Worm (Caenorhabditis elegans) whole organism, L3 larva: ENCODE results near the gene Y66C5A.2.

ENCODE experiments used
- R02D3.7 ChIP-seq: fragments of 150-350 bp; optimal IDR thresholded peaks from 2 replicates; lab custom pipeline; 2014; ENCODE audit warnings: missing biosample characterization, missing genetic modification characterization
- aly-2 ChIP-seq: fragments of 150-350 bp; optimal IDR thresholded peaks from 2 replicates; lab custom pipeline; 2014; ENCODE audit warnings: missing biosample characterization, missing genetic modification characterization
- ceh-28 ChIP-seq: fragments of 150-350 bp; optimal IDR thresholded peaks from 2 replicates; lab custom pipeline; 2014; ENCODE audit warnings: missing biosample characterization, missing genetic modification reagents, missing genetic modification characterization
- ceh-9 ChIP-seq: sonication (generic microtip); optimal IDR thresholded peaks from 2 replicates; lab custom pipeline; 2018; ENCODE audit warnings: missing biosample characterization, missing genetic modification characterization
- daf-12 ChIP-seq: fragments of 150-350 bp; optimal IDR thresholded peaks from 2 replicates; lab custom pipeline; 2014; ENCODE audit warnings: missing biosample characterization, missing genetic modification reagents, missing genetic modification characterization
- egl-27 ChIP-seq: sonication (generic microtip); optimal IDR thresholded peaks from 4 replicates; lab custom pipeline; 2017; ENCODE audit warnings: missing biosample characterization, missing genetic modification reagents, missing genetic modification characterization
- elt-1 ChIP-seq: fragments of 150-350 bp; optimal IDR thresholded peaks from 2 replicates; lab custom pipeline; 2014; ENCODE audit warnings: missing biosample characterization, missing genetic modification characterization
- elt-2 ChIP-seq: sonication (generic microtip); optimal IDR thresholded peaks from 2 replicates; lab custom pipeline; 2016; ENCODE audit warnings: missing genetic modification reagents, mild to moderate bottlenecking, missing genetic modification characterization, missing compliant biosample characterization
- eor-1 ChIP-seq, 2 experiments: fragments of 150-350 bp; optimal IDR thresholded peaks; 2 replicates each; lab custom pipeline; 2014 to 2018; ENCODE audit warnings: missing biosample characterization in 2 of 2, missing genetic modification characterization in 2 of 2
- fkh-10 ChIP-seq: sonication (generic microtip); optimal IDR thresholded peaks from 2 replicates; lab custom pipeline; 2017; ENCODE audit warnings: missing biosample characterization, missing genetic modification reagents, missing genetic modification characterization
- hmg-11 ChIP-seq: sonication (generic microtip); optimal IDR thresholded peaks from 2 replicates; lab custom pipeline; 2016; ENCODE audit warnings: missing genetic modification characterization, missing compliant biosample characterization
- jun-1 ChIP-seq: fragments of 150-350 bp; optimal IDR thresholded peaks from 2 replicates; lab custom pipeline; 2014; ENCODE audit warnings: missing biosample characterization, missing genetic modification reagents, missing genetic modification characterization
- lin-39 ChIP-seq: fragments of 150-350 bp; optimal IDR thresholded peaks from 2 replicates; lab custom pipeline; 2018; ENCODE audit warnings: missing biosample characterization, missing genetic modification reagents, missing genetic modification characterization
- mdl-1 ChIP-seq: fragments of 150-350 bp; optimal IDR thresholded peaks from 2 replicates; lab custom pipeline; 2014; ENCODE audit warnings: missing biosample characterization, missing genetic modification characterization
- mml-1 ChIP-seq: fragments of 150-350 bp; sonication (generic microtip); optimal IDR thresholded peaks from 3 replicates; lab custom pipeline; 2014; ENCODE audit warnings: missing biosample characterization, missing genetic modification characterization
- nfya-1 ChIP-seq: sonication (generic microtip); optimal IDR thresholded peaks from 2 replicates; lab custom pipeline; 2017; ENCODE audit warnings: missing genetic modification characterization, mild to moderate bottlenecking, missing compliant biosample characterization, antibody characterized with exemption, moderate library complexity; ENCODE audit not compliant: insufficient read depth
- nhr-11 ChIP-seq: fragments of 150-350 bp; optimal IDR thresholded peaks from 2 replicates; lab custom pipeline; 2014; ENCODE audit warnings: missing biosample characterization, missing genetic modification characterization
- nhr-12 ChIP-seq: fragments of 150-350 bp; optimal IDR thresholded peaks from 2 replicates; lab custom pipeline; 2014; ENCODE audit warnings: missing biosample characterization, missing genetic modification characterization
- nhr-23 ChIP-seq: fragments of 150-350 bp; optimal IDR thresholded peaks from 2 replicates; lab custom pipeline; 2014; ENCODE audit warnings: missing biosample characterization, missing genetic modification reagents, missing genetic modification characterization
- nhr-237 ChIP-seq: fragments of 150-350 bp; optimal IDR thresholded peaks from 2 replicates; lab custom pipeline; 2014; ENCODE audit warnings: missing biosample characterization, missing genetic modification characterization
- nhr-25 ChIP-seq: sonication (generic microtip); optimal IDR thresholded peaks from 2 replicates; lab custom pipeline; 2017; ENCODE audit warnings: missing biosample characterization, missing genetic modification characterization
- nhr-28 ChIP-seq: fragments of 150-350 bp; optimal IDR thresholded peaks from 2 replicates; lab custom pipeline; 2014; ENCODE audit warnings: missing biosample characterization, missing genetic modification characterization
- nhr-43 ChIP-seq: sonication (generic microtip); optimal IDR thresholded peaks from 2 replicates; lab custom pipeline; 2016; ENCODE audit warnings: mild to moderate bottlenecking, missing genetic modification characterization, missing compliant biosample characterization; ENCODE audit not compliant: poor library complexity, severe bottlenecking
- nhr-67 ChIP-seq: fragments of 150-350 bp; optimal IDR thresholded peaks from 2 replicates; lab custom pipeline; 2014; ENCODE audit warnings: missing biosample characterization, missing genetic modification characterization
- nhr-76 ChIP-seq: fragments of 150-350 bp; sonication (generic microtip); optimal IDR thresholded peaks from 5 replicates; lab custom pipeline; 2014; ENCODE audit warnings: missing biosample characterization, missing genetic modification characterization
- nhr-77 ChIP-seq: fragments of 150-350 bp; optimal IDR thresholded peaks from 2 replicates; lab custom pipeline; 2014; ENCODE audit warnings: missing biosample characterization, missing genetic modification characterization
- pha-4 ChIP-seq: fragments of 150-350 bp; optimal IDR thresholded peaks from 2 replicates; lab custom pipeline; 2014; ENCODE audit warnings: missing biosample characterization, missing genetic modification reagents, missing genetic modification characterization
- pqm-1 ChIP-seq: fragments of 150-350 bp; optimal IDR thresholded peaks from 2 replicates; lab custom pipeline; 2017; ENCODE audit warnings: missing biosample characterization, missing genetic modification characterization, inconsistent platforms
- sea-2 ChIP-seq: fragments of 150-350 bp; sonication (generic microtip); optimal IDR thresholded peaks from 4 replicates; lab custom pipeline; 2014; ENCODE audit warnings: missing biosample characterization, missing genetic modification reagents, missing genetic modification characterization
- tbx-2 ChIP-seq: sonication (generic microtip); optimal IDR thresholded peaks from 2 replicates; lab custom pipeline; 2016; ENCODE audit warnings: mild to moderate bottlenecking, missing genetic modification characterization, missing compliant biosample characterization
- unc-62 ChIP-seq: fragments of 150-350 bp; sonication (generic microtip); optimal IDR thresholded peaks from 4 replicates; lab custom pipeline; 2014; ENCODE audit warnings: missing biosample characterization, missing genetic modification reagents, missing genetic modification characterization

The Y66C5A.2 gene

DNA sequence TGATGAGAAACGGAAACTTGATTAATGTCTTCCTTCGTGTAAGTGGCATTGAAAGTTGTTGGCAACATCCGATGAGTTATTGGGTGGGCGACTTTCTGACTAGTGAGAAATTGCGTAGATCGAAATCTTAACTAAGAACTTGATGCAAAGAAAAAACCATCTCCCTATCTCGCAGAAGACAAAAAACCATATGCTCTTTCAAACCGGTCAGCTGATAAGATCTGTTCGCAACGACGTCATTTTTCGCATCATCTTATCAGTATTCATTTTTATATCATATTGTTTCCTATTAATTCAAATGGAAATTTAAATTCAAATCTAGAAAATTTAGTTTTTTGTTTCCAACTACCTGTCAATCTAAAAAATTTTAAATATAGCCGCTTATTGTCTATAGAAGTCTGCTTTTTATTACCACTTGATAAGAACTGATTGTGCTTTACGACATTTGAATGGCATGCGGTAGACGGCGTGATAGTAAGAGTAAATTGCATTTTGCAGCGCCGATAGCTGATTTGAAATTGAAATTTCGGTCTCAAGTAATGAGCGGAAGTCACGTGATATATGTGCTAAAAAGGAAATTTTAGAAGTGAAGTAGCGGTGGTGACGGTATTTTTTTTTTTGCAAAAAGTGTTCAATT, 40.0 kb downstream of the Y66C5A.2 start:
- TF ChIP-seq pqm-1 (tag; lab: Kevin White, UChicago) (peak; percentile 17), nhr-237 (tag; lab: Kevin White, UChicago) (no peak), aly-2 (no peak), nhr-43 (tag; lab: Kevin White, UChicago) (no peak), mml-1 (no peak), sea-2 (no peak), elt-2 (tag; lab: Kevin White, UChicago) (peak; percentile 99), pha-4 (tag; lab: Kevin White, UChicago) (peak; percentile 14), egl-27 (tag; lab: Kevin White, UChicago) (peak; percentile 36), hmg-11 (tag; lab: Kevin White, UChicago) (no peak), nhr-77 (tag; lab: Kevin White, UChicago) (no peak), nhr-25 (peak; percentile 72), elt-1 (peak; percentile 84)

DNA sequence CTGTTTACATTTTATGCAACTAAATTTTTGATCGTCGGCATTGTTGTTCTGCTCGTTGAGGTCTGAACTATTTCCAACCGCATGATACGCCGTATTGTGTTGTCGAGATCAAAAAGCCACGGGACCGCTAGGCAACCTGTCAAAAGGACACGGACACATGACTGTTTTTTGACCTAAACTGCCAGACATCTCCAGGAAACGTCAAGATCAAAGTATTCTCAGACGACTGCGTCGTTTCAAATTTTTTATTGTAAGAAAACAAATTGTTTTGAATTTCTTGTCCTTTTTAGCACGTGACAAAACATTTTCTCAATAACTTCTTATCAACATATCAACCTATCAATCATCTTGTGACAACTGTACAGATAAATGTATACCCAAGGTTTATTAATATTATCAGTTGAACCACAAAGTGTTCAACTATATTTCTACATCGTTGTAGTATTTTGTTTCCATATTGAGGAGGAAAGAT, 41.6 kb downstream of the Y66C5A.2 start:
- peak; percentile 83 for TF ChIP-seq pqm-1 (tag; lab: Kevin White, UChicago)
- peak; percentile 45 for TF ChIP-seq unc-62
- TF ChIP-seq elt-2 (tag; lab: Kevin White, UChicago): peak; percentile 97
- TF ChIP-seq tbx-2 (tag; lab: Kevin White, UChicago): no peak
- peak; percentile 9 for TF ChIP-seq nfya-1 (tag; lab: Kevin White, UChicago)
- peak; percentile 69 for TF ChIP-seq nhr-25
- TF ChIP-seq nhr-23 (tag; lab: Kevin White, UChicago): peak; percentile 13
- TF ChIP-seq daf-12 (tag; lab: Kevin White, UChicago): no peak
- TF ChIP-seq elt-1: peak; percentile 19
- TF ChIP-seq jun-1: peak; percentile 87
- TF ChIP-seq nhr-12 (tag; lab: Kevin White, UChicago): no peak
- no peak for TF ChIP-seq mml-1
- peak; percentile 61 for TF ChIP-seq pha-4 (tag; lab: Kevin White, UChicago)
- TF ChIP-seq ceh-28 (tag; lab: Kevin White, UChicago): no peak
- peak; percentile 82 for TF ChIP-seq nhr-43 (tag; lab: Kevin White, UChicago)

ce11 chrX:14503282-14503681, 42.8 kb downstream of the Y66C5A.2 start:
- TF ChIP-seq hmg-11 (tag; lab: Kevin White, UChicago): no peak
- TF ChIP-seq lin-39 (tag; lab: Kevin White, UChicago): peak; percentile 23
- no peak for TF ChIP-seq nhr-28 (tag; lab: Kevin White, UChicago)
- no peak for TF ChIP-seq daf-12 (tag; lab: Kevin White, UChicago)
- no peak for TF ChIP-seq eor-1 (tag; optimal IDR thresholded peaks at IDR 0.05; lab: Kevin White, UChicago)
- no peak for TF ChIP-seq pqm-1 (tag; lab: Kevin White, UChicago)
- TF ChIP-seq ceh-9 (tag; lab: Kevin White, UChicago): no peak
- TF ChIP-seq egl-27 (tag; lab: Kevin White, UChicago): no peak
- no peak for TF ChIP-seq pha-4 (tag; lab: Kevin White, UChicago)
- no peak for TF ChIP-seq elt-2 (tag; lab: Kevin White, UChicago)
- no peak for TF ChIP-seq nhr-237 (tag; lab: Kevin White, UChicago)
- TF ChIP-seq fkh-10 (GFP tag; lab: Kevin White, UChicago): no peak
- peak; percentile 42 for TF ChIP-seq elt-1
- no peak for TF ChIP-seq sea-2
- TF ChIP-seq nhr-23 (tag; lab: Kevin White, UChicago): peak; percentile 69
- peak; percentile 17 for TF ChIP-seq nhr-43 (tag; lab: Kevin White, UChicago)
- TF ChIP-seq nhr-11 (tag; lab: Kevin White, UChicago): no peak
- TF ChIP-seq mml-1: no peak
- no peak for TF ChIP-seq nhr-67 (tag; lab: Kevin White, UChicago)
- TF ChIP-seq nhr-25: peak; percentile 74
- TF ChIP-seq, all 47 proteins: peak for 5

ce11 chrX:14503800-14504550, 43.5 kb downstream of the Y66C5A.2 start, which contains the start of gene M163.1:
M163.1 (minus strand) TSS chrX:14503824.
- TF ChIP-seq lin-39 (tag; lab: Kevin White, UChicago) (peak; percentile 16), mdl-1 (tag; lab: Kevin White, UChicago) (peak; percentile 21), tbx-2 (tag; lab: Kevin White, UChicago) (no peak), nhr-76 (no peak), nhr-25 (peak; percentile 55), ceh-28 (tag; lab: Kevin White, UChicago) (no peak), nfya-1 (tag; lab: Kevin White, UChicago) (peak; percentile 0), pqm-1 (tag; lab: Kevin White, UChicago) (peak; percentile 13), R02D3.7 (tag; lab: Kevin White, UChicago) (no peak), elt-2 (tag; lab: Kevin White, UChicago) (peak; percentile 45)
